Fruit fly (Drosophila melanogaster): ENCODE results near the gene CG32563.

The CG32563 gene

DNA sequence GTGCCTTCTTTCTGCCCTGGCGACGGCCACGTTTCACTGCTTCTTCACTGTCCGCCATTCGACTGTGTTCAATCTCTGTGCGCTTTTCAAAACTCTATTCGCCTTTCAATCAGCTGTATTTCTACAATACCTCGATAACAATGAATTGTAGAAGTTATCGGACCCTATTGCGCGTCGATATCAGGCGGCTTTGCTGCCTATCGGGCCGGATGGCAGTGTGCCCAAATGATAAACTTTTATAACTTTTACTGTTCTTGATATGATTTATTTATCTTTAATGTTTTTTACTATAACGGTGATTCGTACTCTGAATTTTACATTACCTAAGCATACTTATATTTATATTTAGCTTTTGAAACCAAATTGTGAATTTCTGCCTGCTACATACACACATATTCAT lies 36.6 kb downstream of the CG32563 start, which contains the start of gene CG8915 (continued):
- TF ChIP-seq Deaf1 (tag; optimal IDR thresholded peaks at IDR 0.05), result no peak
- no peak for TF ChIP-seq CG11398 (GFP tag; optimal IDR thresholded peaks at IDR 0.05)
- no peak for TF ChIP-seq pan (optimal IDR thresholded peaks at IDR 0.05)
- TF ChIP-seq pan (GFP tag; optimal IDR thresholded peaks at IDR 0.05 in 1 of 2, IDR thresholded peaks at IDR 0.05 in 1 of 2), result no peak
- no peak for TF ChIP-seq so (GFP tag; IDR thresholded peaks at IDR 0.05)
- no peak for TF ChIP-seq bowl (GFP tag; IDR thresholded peaks at IDR 0.05)
- TF ChIP-seq CTCF (GFP tag; optimal IDR thresholded peaks at IDR 0.05), result no peak
- no peak for TF ChIP-seq CG18599 (GFP tag; optimal IDR thresholded peaks at IDR 0.05)
- TF ChIP-seq tap (tag; optimal IDR thresholded peaks at IDR 0.05), result no peak
- TF ChIP-seq CG1647 (GFP tag; optimal IDR thresholded peaks at IDR 0.05), result no peak
- peak; percentile 45; the same call in 1 of the 3 replicates for TF ChIP-seq Doc3 (GFP tag; IDR thresholded peaks at IDR 0.05; ENCODE audit: partially characterized antibody)
- no peak for TF ChIP-seq H2.0 (GFP tag; IDR thresholded peaks at IDR 0.05)
- no peak for TF ChIP-seq CG3065 (GFP tag; optimal IDR thresholded peaks at IDR 0.05)
- no peak for TF ChIP-seq Stat92E (GFP tag; optimal IDR thresholded peaks at IDR 0.05)
- TF ChIP-seq MTF-1 (GFP tag; optimal IDR thresholded peaks at IDR 0.05; ENCODE audit: borderline replicate concordance), result no peak
- no peak for TF ChIP-seq Ada2b (GFP tag; IDR thresholded peaks at IDR 0.05)
- TF ChIP-seq CG10147 (GFP tag; optimal IDR thresholded peaks at IDR 0.05), result no peak
- TF ChIP-seq lov (optimal IDR thresholded peaks at IDR 0.05), result no peak
- no peak for TF ChIP-seq lov (GFP tag; IDR thresholded peaks at IDR 0.05)
- no peak for TF ChIP-seq Optix (GFP tag; IDR thresholded peaks at IDR 0.05)
- no peak for TF ChIP-seq CG8944 (GFP tag; optimal IDR thresholded peaks at IDR 0.05)
- no peak for TF ChIP-seq sr (GFP tag; IDR thresholded peaks at IDR 0.05)
- no peak for TF ChIP-seq Sox102F (GFP tag; optimal IDR thresholded peaks at IDR 0.05)
- no peak for TF ChIP-seq Hr51 (GFP tag; optimal IDR thresholded peaks at IDR 0.05)
- no peak for TF ChIP-seq twi (tag; optimal IDR thresholded peaks at IDR 0.05)
- no peak for TF ChIP-seq CG9876 (GFP tag; optimal IDR thresholded peaks at IDR 0.05)
- TF ChIP-seq Scr (GFP tag; IDR thresholded peaks at IDR 0.05; ENCODE audit: partially characterized antibody), result peak; percentile 49
- TF ChIP-seq Six4 (GFP tag; optimal IDR thresholded peaks at IDR 0.05), result no peak
- no peak for TF ChIP-seq wor (GFP tag; IDR thresholded peaks at IDR 0.05)
- TF ChIP-seq CHES-1-like (GFP tag; optimal IDR thresholded peaks at IDR 0.05), result no peak
- TF ChIP-seq CG7271 (tag; optimal IDR thresholded peaks at IDR 0.05), result no peak
- TF ChIP-seq Eip74EF (GFP tag; optimal IDR thresholded peaks at IDR 0.05), result no peak
- no peak for TF ChIP-seq ATbp (GFP tag; optimal IDR thresholded peaks at IDR 0.05)
- TF ChIP-seq rib (GFP tag; IDR thresholded peaks at IDR 0.05), result no peak
- no peak for TF ChIP-seq pum (GFP tag; optimal IDR thresholded peaks at IDR 0.05)
- TF ChIP-seq Lim3 (GFP tag; IDR thresholded peaks at IDR 0.05), result no peak
- TF ChIP-seq CG17802 (tag; optimal IDR thresholded peaks at IDR 0.05), result no peak
- TF ChIP-seq esg (GFP tag; conservative IDR thresholded peaks at IDR 0.05), result no peak
- no peak for TF ChIP-seq ro (GFP tag; IDR thresholded peaks at IDR 0.05)
- TF ChIP-seq Dfd (GFP tag; optimal IDR thresholded peaks at IDR 0.05), result no peak
- no peak for TF ChIP-seq CG6854 (GFP tag; optimal IDR thresholded peaks at IDR 0.05)
- no peak for TF ChIP-seq CG11456 (GFP tag; IDR thresholded peaks at IDR 0.05)
- no peak for TF ChIP-seq ems (GFP tag; optimal IDR thresholded peaks at IDR 0.05)
- TF ChIP-seq CG34376 (GFP tag; optimal IDR thresholded peaks at IDR 0.05), result no peak
- TF ChIP-seq CG12104 (GFP tag; optimal IDR thresholded peaks at IDR 0.05), result no peak
- no peak for TF ChIP-seq CG9437 (GFP tag; optimal IDR thresholded peaks at IDR 0.05)
- TF ChIP-seq danr (GFP tag; IDR thresholded peaks at IDR 0.05), result no peak
- no peak for TF ChIP-seq CG31388 (GFP tag; optimal IDR thresholded peaks at IDR 0.05)
- TF ChIP-seq sisA (GFP tag; IDR thresholded peaks at IDR 0.05), result no peak
- TF ChIP-seq CG12659 (GFP tag; optimal IDR thresholded peaks at IDR 0.05), result peak; percentile 32
- TF ChIP-seq oc (tag; optimal IDR thresholded peaks at IDR 0.05), result no peak
- TF ChIP-seq lilli (GFP tag; optimal IDR thresholded peaks at IDR 0.05), result no peak
- no peak for TF ChIP-seq CG16813 (GFP tag; IDR thresholded peaks at IDR 0.05; ENCODE audit: partially characterized antibody)
